Fruit fly (Drosophila melanogaster): Measurements from ENCODE around the gene CG13473.
A peak's percentile ranks its signal among the peaks of the same experiment; 100 is the strongest.

dm6 chr3L:14760949-14761348, 32.4 kb downstream of the CG13473 start, which contains the start of gene Trl:
- TF ChIP-seq cnc (optimal IDR thresholded peaks at IDR 0.05) (no peak), CG7101 (tag; optimal IDR thresholded peaks at IDR 0.05) (no peak), tj (GFP tag; optimal IDR thresholded peaks at IDR 0.05) (no peak), CG11617 (GFP tag; optimal IDR thresholded peaks at IDR 0.05) (no peak), CG33017 (tag; optimal IDR thresholded peaks at IDR 0.05) (no peak), CG7045 (GFP tag; optimal IDR thresholded peaks at IDR 0.05) (no peak), kay (GFP tag; ENCODE audit: borderline replicate concordance) (peak; percentile 87), cic (GFP tag; optimal IDR thresholded peaks at IDR 0.05) (no peak), pad (GFP tag; optimal IDR thresholded peaks at IDR 0.05) (no peak)

All from whole organism, adult.